Fruit fly (Drosophila melanogaster) whole organism, embryonic: ENCODE measurements around the gene Sprn.
A peak's percentile ranks its signal among the peaks of the same experiment; 100 is the strongest.

Experiments used
- Blimp-1 ChIP-seq: fragments of 200-800 bp; sonication (Bioruptor generic); optimal IDR thresholded peaks from 3 replicates; lab custom pipeline; 2018; ENCODE audit warnings: missing biosample characterization, missing genetic modification characterization, mild to moderate bottlenecking, moderate library complexity, missing genetic modification reagents
- CG10543 ChIP-seq: fragments of 200-800 bp; sonication (Bioruptor generic); optimal IDR thresholded peaks from 3 replicates; lab custom pipeline; 2017; ENCODE audit warnings: missing biosample characterization, mild to moderate bottlenecking, missing genetic modification characterization, moderate library complexity
- CG11504 ChIP-seq: fragments of 200-800 bp; sonication (Bioruptor generic); optimal IDR thresholded peaks from 3 replicates; lab custom pipeline; 2019; ENCODE audit warnings: missing biosample characterization, mild to moderate bottlenecking, missing genetic modification characterization, moderate library complexity
- CG17361 ChIP-seq: fragments of 200-800 bp; sonication (Bioruptor generic); IDR thresholded peaks from 3 replicates; pipeline ENCODE4 v1.3.6; 2022; ENCODE audit warnings: missing biosample characterization, missing genetic modification characterization
- CG18619 ChIP-seq: fragments of 200-800 bp; sonication (Bioruptor generic); optimal IDR thresholded peaks from 3 replicates; lab custom pipeline; 2017; ENCODE audit warnings: missing biosample characterization, mild to moderate bottlenecking, missing genetic modification characterization
- CG2712 ChIP-seq: fragments of 200-800 bp; optimal IDR thresholded peaks from 3 replicates; lab custom pipeline; 2019; ENCODE audit warnings: missing biosample characterization, mild to moderate bottlenecking, missing genetic modification characterization, moderate library complexity
- CG2875 ChIP-seq: fragments of 200-800 bp; sonication (Bioruptor generic); optimal IDR thresholded peaks from 2 replicates; lab custom pipeline; 2017; ENCODE audit warnings: missing biosample characterization, mild to moderate bottlenecking, missing genetic modification characterization, missing genetic modification reagents
- CG30020 ChIP-seq: fragments of 200-800 bp; optimal IDR thresholded peaks from 2 replicates; lab custom pipeline; 2019; ENCODE audit warnings: missing biosample characterization, mild to moderate bottlenecking, missing genetic modification characterization, moderate library complexity
- CG32532 ChIP-seq: fragments of 200-800 bp; sonication (Bioruptor generic); IDR thresholded peaks from 2 replicates; pipeline ENCODE4 v1.3.6; 2022; ENCODE audit warnings: missing biosample characterization, missing genetic modification characterization
- CG3281 ChIP-seq: fragments of 200-800 bp; sonication (Bioruptor generic); optimal IDR thresholded peaks from 3 replicates; lab custom pipeline; 2017; ENCODE audit warnings: missing biosample characterization, mild to moderate bottlenecking, missing genetic modification characterization
- CG7556 ChIP-seq: fragments of 200-800 bp; sonication (Bioruptor generic); optimal IDR thresholded peaks from 2 replicates; lab custom pipeline; 2017; ENCODE audit warnings: missing biosample characterization, mild to moderate bottlenecking, missing genetic modification characterization
- CG7963 ChIP-seq: fragments of 200-800 bp; sonication (Bioruptor generic); IDR thresholded peaks from 3 replicates; pipeline ENCODE4 v1.3.6; 2022; ENCODE audit warnings: missing biosample characterization, missing genetic modification characterization; ENCODE audit not compliant: partially characterized antibody
- CG9727 ChIP-seq: fragments of 200-800 bp; sonication (Bioruptor generic); optimal IDR thresholded peaks from 3 replicates; lab custom pipeline; 2017; ENCODE audit warnings: missing biosample characterization, mild to moderate bottlenecking, missing genetic modification characterization
- CTCF ChIP-seq: fragments of 200-800 bp; sonication (Bioruptor generic); optimal IDR thresholded peaks from 2 replicates; lab custom pipeline; 2017; ENCODE audit warnings: missing biosample characterization, mild to moderate bottlenecking, missing genetic modification characterization, moderate library complexity
- Camta ChIP-seq: fragments of 200-800 bp; sonication (Bioruptor generic); optimal IDR thresholded peaks from 2 replicates; lab custom pipeline; 2016; ENCODE audit warnings: missing biosample characterization, missing genetic modification characterization
- Deaf1 ChIP-seq: fragments of 200-800 bp; optimal IDR thresholded peaks from 3 replicates; lab custom pipeline; 2019; ENCODE audit warnings: missing biosample characterization, mild to moderate bottlenecking, missing genetic modification characterization, moderate library complexity
- Doc2 ChIP-seq: fragments of 200-800 bp; sonication (Bioruptor generic); IDR thresholded peaks from 2 replicates; pipeline ENCODE4 v1.3.6; 2022; ENCODE audit warnings: missing biosample characterization, missing genetic modification characterization
- Ets65A ChIP-seq: fragments of 200-800 bp; sonication (Bioruptor generic); peaks from one replicate; lab custom pipeline; 2016; ENCODE audit warnings: missing biosample characterization, missing genetic modification characterization
- Fer1 ChIP-seq: fragments of 200-800 bp; sonication (Bioruptor generic); optimal IDR thresholded peaks from 2 replicates; lab custom pipeline; 2017; ENCODE audit warnings: missing biosample characterization, mild to moderate bottlenecking, missing genetic modification characterization
- Fer3 ChIP-seq: fragments of 200-800 bp; sonication (Bioruptor generic); optimal IDR thresholded peaks from 2 replicates; lab custom pipeline; 2018; ENCODE audit warnings: missing biosample characterization, mild to moderate bottlenecking, missing genetic modification characterization, moderate library complexity
- GATAe ChIP-seq: fragments of 200-800 bp; sonication (Bioruptor generic); conservative IDR thresholded peaks from 2 replicates; pipeline ENCODE4 v1.3.6; 2022; ENCODE audit warnings: missing biosample characterization, missing genetic modification characterization
- Hmr ChIP-seq: fragments of 200-800 bp; sonication (Bioruptor generic); optimal IDR thresholded peaks from 3 replicates; lab custom pipeline; 2017; ENCODE audit warnings: mild to moderate bottlenecking, missing biosample characterization, missing genetic modification reagents, missing genetic modification characterization
- Hr51 ChIP-seq, 2 experiments: fragments of 200-800 bp; sonication (Bioruptor generic); optimal IDR thresholded peaks; 2 replicates in 1 of 2; 3 replicates in 1 of 2; lab custom pipeline; 2016 to 2018; ENCODE audit warnings: missing biosample characterization in 2 of 2, missing genetic modification characterization in 2 of 2, mild to moderate bottlenecking in 1 of 2, moderate library complexity in 1 of 2
- Lhr ChIP-seq: fragments of 200-800 bp; sonication (Bioruptor generic); optimal IDR thresholded peaks from 3 replicates; lab custom pipeline; 2017; ENCODE audit warnings: mild to moderate bottlenecking, missing biosample characterization, missing genetic modification reagents, missing genetic modification characterization
- Lpt ChIP-seq: fragments of >200 bp; optimal IDR thresholded peaks from 2 replicates; lab custom pipeline; 2018; ENCODE audit warnings: missing biosample characterization, missing genetic modification characterization
- Med ChIP-seq: fragments of 200-800 bp; sonication (Bioruptor generic); peaks from one replicate; lab custom pipeline; 2016; ENCODE audit warnings: missing biosample characterization, missing genetic modification characterization, mild to moderate bottlenecking, inconsistent platforms, moderate library complexity
- PHDP ChIP-seq: fragments of 200-800 bp; sonication (Bioruptor generic); optimal IDR thresholded peaks from 3 replicates; lab custom pipeline; 2018; ENCODE audit warnings: missing biosample characterization, mild to moderate bottlenecking, missing genetic modification characterization, moderate library complexity
- Sox100B ChIP-seq: fragments of 200-800 bp; sonication (Bioruptor generic); optimal IDR thresholded peaks from 3 replicates; lab custom pipeline; 2018; ENCODE audit warnings: missing biosample characterization, mild to moderate bottlenecking, missing genetic modification characterization
- Usf ChIP-seq: fragments of 200-800 bp; sonication (Bioruptor generic); optimal IDR thresholded peaks from 2 replicates; lab custom pipeline; 2017; ENCODE audit warnings: missing genotype, missing biosample characterization, missing genetic modification characterization
- ase ChIP-seq: fragments of 200-800 bp; sonication (Bioruptor generic); IDR thresholded peaks from 3 replicates; pipeline ENCODE4 v1.3.6; 2022; ENCODE audit warnings: missing biosample characterization, missing genetic modification characterization
- caup ChIP-seq: fragments of 200-800 bp; sonication (Bioruptor generic); optimal IDR thresholded peaks from 3 replicates; lab custom pipeline; 2017; ENCODE audit warnings: missing biosample characterization, mild to moderate bottlenecking, missing genetic modification characterization, moderate library complexity; ENCODE audit not compliant: severe bottlenecking
- cwo ChIP-seq: fragments of 200-800 bp; sonication (Bioruptor generic); optimal IDR thresholded peaks from 3 replicates; lab custom pipeline; 2017; ENCODE audit warnings: missing biosample characterization, missing genetic modification characterization, mild to moderate bottlenecking, moderate library complexity, missing genetic modification reagents
- dimm ChIP-seq: fragments of 200-800 bp; sonication (Bioruptor generic); IDR thresholded peaks from 2 replicates; pipeline ENCODE4 v1.3.6; 2022; ENCODE audit warnings: missing biosample characterization, missing genetic modification characterization
- emc ChIP-seq: fragments of 200-800 bp; sonication (Bioruptor generic); optimal IDR thresholded peaks from 2 replicates; lab custom pipeline; 2016; ENCODE audit warnings: missing biosample characterization, missing genetic modification characterization
- en ChIP-seq: fragments of 200-800 bp; sonication (Bioruptor generic); optimal IDR thresholded peaks from 2 replicates; lab custom pipeline; 2016; ENCODE audit warnings: missing biosample characterization, missing genetic modification characterization
- gce ChIP-seq: fragments of 200-800 bp; sonication (Bioruptor generic); IDR thresholded peaks from 3 replicates; pipeline ENCODE4 v1.3.6; 2022; ENCODE audit warnings: missing biosample characterization, missing genetic modification characterization
- grau ChIP-seq: fragments of 200-800 bp; optimal IDR thresholded peaks from 3 replicates; lab custom pipeline; 2019; ENCODE audit warnings: missing biosample characterization, mild to moderate bottlenecking, missing genetic modification characterization, moderate library complexity
- insv ChIP-seq, 2 experiments: fragments of 200-800 bp; sonication (Bioruptor generic); optimal IDR thresholded peaks; 3 replicates each; lab custom pipeline; 2016 to 2018; ENCODE audit warnings: missing biosample characterization in 2 of 2, missing genetic modification characterization in 2 of 2
- kay ChIP-seq: fragments of 200-800 bp; sonication (Bioruptor generic); optimal IDR thresholded peaks from 2 replicates; lab custom pipeline; 2016; ENCODE audit warnings: missing biosample characterization, missing genetic modification characterization
- lab ChIP-seq: fragments of 200-800 bp; sonication (Bioruptor generic); optimal IDR thresholded peaks from 3 replicates; lab custom pipeline; 2017; ENCODE audit warnings: missing biosample characterization, missing genetic modification characterization, mild to moderate bottlenecking, moderate library complexity, missing genetic modification reagents
- lmd ChIP-seq: fragments of 200-800 bp; sonication (Bioruptor generic); IDR thresholded peaks from 2 replicates; pipeline ENCODE4 v1.3.6; 2022; ENCODE audit warnings: missing biosample characterization, missing genetic modification characterization
- row ChIP-seq: fragments of 200-800 bp; sonication (Bioruptor generic); IDR thresholded peaks from 3 replicates; pipeline ENCODE4 v1.3.6; 2022; ENCODE audit warnings: missing biosample characterization, missing genetic modification characterization
- scrt ChIP-seq: fragments of 200-800 bp; sonication (Bioruptor generic); optimal IDR thresholded peaks from 2 replicates; lab custom pipeline; 2018; ENCODE audit warnings: missing biosample characterization, mild to moderate bottlenecking, missing genetic modification characterization, moderate library complexity
- sens ChIP-seq: fragments of 200-800 bp; sonication (Bioruptor generic); peaks from one replicate; lab custom pipeline; 2016; ENCODE audit warnings: missing biosample characterization, missing genetic modification characterization
- sr ChIP-seq: fragments of 200-800 bp; sonication (Bioruptor generic); IDR thresholded peaks from 3 replicates; pipeline ENCODE4 v1.3.6; 2022; ENCODE audit warnings: missing biosample characterization, missing genetic modification characterization
- tll ChIP-seq, 2 experiments: fragments of 200-800 bp in 1 of 2; fragments of >200 bp in 1 of 2; sonication (Bioruptor generic) in 1 of 2; optimal IDR thresholded peaks; 2 replicates each; lab custom pipeline; 2017 to 2019; ENCODE audit warnings: missing biosample characterization in 2 of 2, missing genetic modification characterization in 2 of 2, mild to moderate bottlenecking in 1 of 2, moderate library complexity in 1 of 2

The Sprn gene

dm6 chr3L:11852924-11853323 is 26.0 kb upstream of the Sprn start:
- TF ChIP-seq kay (no peak), CTCF (peak; percentile 76)

dm6 chr3L:11858745-11859144 is 20.2 kb upstream of the Sprn start:
- TF ChIP-seq CG11504, result peak; percentile 7
- TF ChIP-seq lab (GFP tag; lab: Kevin White, UChicago), result peak; percentile 1
- no peak for TF ChIP-seq kay
- no peak for TF ChIP-seq CG10543
- TF ChIP-seq Med (GFP tag; lab: Kevin White, UChicago), result peak; percentile 68
- TF ChIP-seq sr, result no peak
- no peak for TF ChIP-seq GATAe (GFP tag; lab: Robert Waterston, UW)

dm6 chr3L:11862266-11862665 is 16.6 kb upstream of the Sprn start:
- TF ChIP-seq Lpt (GFP tag; lab: Kevin White, UChicago), result no peak
- peak; percentile 66 for TF ChIP-seq Ets65A (GFP tag; lab: Kevin White, UChicago)
- TF ChIP-seq dimm (GFP tag; lab: Robert Waterston, UW), result no peak
- TF ChIP-seq emc (GFP tag; lab: Kevin White, UChicago), result no peak
- peak; percentile 56 for TF ChIP-seq sens (GFP tag; lab: Kevin White, UChicago)
- peak; percentile 22 for TF ChIP-seq Med (GFP tag; lab: Kevin White, UChicago)
- 0 out of 2 replicates have a peak, but pooled peaks have one; percentile 26 for TF ChIP-seq Doc2 (GFP tag; lab: Robert Waterston, UW)

dm6 chr3L:11863587-11863986 is 15.3 kb upstream of the Sprn start:
- TF ChIP-seq grau (tag; lab: Kevin White, UChicago) (peak; percentile 45), tll (GFP tag; optimal IDR thresholded peaks at IDR 0.05; lab: Kevin White, UChicago) (no peak), caup (GFP tag; lab: Kevin White, UChicago) (peak; percentile 8), en (GFP tag; lab: Kevin White, UChicago) (no peak), CG2875 (GFP tag; lab: Kevin White, UChicago) (no peak), lmd (GFP tag; lab: Robert Waterston, UW) (0 out of 2 replicates have a peak, but pooled peaks have one; percentile 11), lab (GFP tag; lab: Kevin White, UChicago) (peak; percentile 53), CG3281 (GFP tag; lab: Kevin White, UChicago) (peak; percentile 52), Sox100B (GFP tag; lab: Kevin White, UChicago) (peak; percentile 41), CG30020 (tag; lab: Kevin White, UChicago) (no peak), CG7556 (GFP tag; lab: Kevin White, UChicago) (peak; percentile 76), CG7963 (GFP tag; lab: Robert Waterston, UW) (no peak), row (peak; percentile 39; the same call in 2 of the 3 replicates), CG18619 (GFP tag; lab: Kevin White, UChicago) (peak; percentile 32), CG17361 (peak; percentile 52; the same call in 1 of the 3 replicates), Fer3 (tag; lab: Kevin White, UChicago) (no peak), Hmr (peak; percentile 59), Blimp-1 (GFP tag; lab: Kevin White, UChicago) (peak; percentile 13), PHDP (tag; lab: Kevin White, UChicago) (peak; percentile 11), Hr51 (GFP tag; optimal IDR thresholded peaks at IDR 0.05; lab: Kevin White, UChicago) (peak in 1 of 2 experiments; percentile 47), insv (GFP tag; optimal IDR thresholded peaks at IDR 0.05; lab: Kevin White, UChicago) (no peak), CG2712 (tag; lab: Kevin White, UChicago) (no peak), gce (GFP tag; lab: Robert Waterston, UW) (no peak), cwo (GFP tag; lab: Kevin White, UChicago) (peak; percentile 30), Fer1 (GFP tag; lab: Kevin White, UChicago) (peak; percentile 61), CG32532 (GFP tag; lab: Robert Waterston, UW) (no peak), scrt (GFP tag; lab: Kevin White, UChicago) (peak; percentile 30), Lhr (GFP tag; lab: Kevin White, UChicago) (no peak), ase (no peak), Usf (GFP tag; lab: Kevin White, UChicago) (no peak), CG9727 (GFP tag; lab: Kevin White, UChicago) (peak; percentile 38), Deaf1 (peak; percentile 26), Camta (GFP tag; lab: Kevin White, UChicago) (no peak)
